Worm (Caenorhabditis elegans) whole organism, L2 larva: ENCODE data around the gene cku-80.

Source experiments
- C34F6.9 ChIP-seq: fragments of 150-350 bp; optimal IDR thresholded peaks from 2 replicates; lab custom pipeline; 2014; ENCODE audit warnings: missing biosample characterization, missing genetic modification characterization
- R02D3.7 ChIP-seq: fragments of 150-350 bp; optimal IDR thresholded peaks from 2 replicates; lab custom pipeline; 2014; ENCODE audit warnings: missing biosample characterization, missing genetic modification characterization
- Y55F3AM.14 ChIP-seq: fragments of 200-800 bp; sonication (Bioruptor generic); optimal IDR thresholded peaks from 2 replicates; lab custom pipeline; 2018; ENCODE audit warnings: mild to moderate bottlenecking, missing genetic modification characterization, missing compliant biosample characterization
- ZK546.5 ChIP-seq: sonication (generic microtip); optimal IDR thresholded peaks from 2 replicates; lab custom pipeline; 2017; ENCODE audit warnings: missing biosample characterization, missing genetic modification characterization
- alr-1 ChIP-seq: fragments of 150-350 bp; optimal IDR thresholded peaks from 2 replicates; lab custom pipeline; 2014; ENCODE audit warnings: missing biosample characterization, missing genetic modification characterization
- aly-2 ChIP-seq: fragments of 150-350 bp; optimal IDR thresholded peaks from 2 replicates; lab custom pipeline; 2014; ENCODE audit warnings: missing biosample characterization, missing genetic modification characterization
- ama-1 ChIP-seq: fragments of 150-350 bp; optimal IDR thresholded peaks from 2 replicates; lab custom pipeline; 2018; ENCODE audit warnings: inconsistent platforms
- blmp-1 ChIP-seq: sonication (generic microtip); optimal IDR thresholded peaks from 2 replicates; lab custom pipeline; 2017; ENCODE audit warnings: missing genetic modification characterization, mild to moderate bottlenecking, missing compliant biosample characterization, antibody characterized with exemption, moderate library complexity; ENCODE audit not compliant: insufficient read depth
- ceh-16 ChIP-seq: fragments of 150-350 bp; optimal IDR thresholded peaks from 2 replicates; lab custom pipeline; 2014; ENCODE audit warnings: missing biosample characterization, missing genetic modification characterization
- crh-2 ChIP-seq: sonication (generic microtip); optimal IDR thresholded peaks from 2 replicates; lab custom pipeline; 2017; ENCODE audit warnings: missing biosample characterization, missing genetic modification characterization
- dmd-4 ChIP-seq: sonication (generic microtip); optimal IDR thresholded peaks from 2 replicates; lab custom pipeline; 2017; ENCODE audit warnings: missing biosample characterization, missing genetic modification characterization
- elt-1 ChIP-seq: fragments of 150-350 bp; optimal IDR thresholded peaks from 2 replicates; lab custom pipeline; 2014; ENCODE audit warnings: missing biosample characterization, missing genetic modification characterization
- fos-1 ChIP-seq: fragments of 150-350 bp; optimal IDR thresholded peaks from 2 replicates; lab custom pipeline; 2014; ENCODE audit warnings: missing biosample characterization, missing genetic modification characterization
- gmeb-1 ChIP-seq: fragments of 150-350 bp; optimal IDR thresholded peaks from 2 replicates; lab custom pipeline; 2014; ENCODE audit warnings: missing biosample characterization, missing genetic modification characterization
- lin-11 ChIP-seq: fragments of 150-350 bp; sonication (generic microtip); optimal IDR thresholded peaks from 2 replicates; lab custom pipeline; 2014; ENCODE audit warnings: missing biosample characterization, missing genetic modification characterization, inconsistent platforms, mixed read lengths
- lin-39 ChIP-seq: fragments of 150-350 bp; optimal IDR thresholded peaks from 2 replicates; lab custom pipeline; 2014; ENCODE audit warnings: missing biosample characterization, missing genetic modification reagents, missing genetic modification characterization
- lsy-2 ChIP-seq, 2 experiments: fragments of 150-350 bp in 1 of 2; sonication (generic microtip) in 1 of 2; optimal IDR thresholded peaks; 2 replicates each; lab custom pipeline; 2014 to 2017; ENCODE audit warnings: missing biosample characterization in 2 of 2, missing genetic modification characterization in 2 of 2
- mbf-1 ChIP-seq: sonication (generic microtip); optimal IDR thresholded peaks from 2 replicates; lab custom pipeline; 2017; ENCODE audit warnings: missing biosample characterization, missing genetic modification characterization
- mdl-1 ChIP-seq, 2 experiments: fragments of 150-350 bp in 1 of 2; sonication (generic microtip) in 1 of 2; optimal IDR thresholded peaks; 2 replicates each; lab custom pipeline; 2017; ENCODE audit warnings: missing biosample characterization in 2 of 2, missing genetic modification characterization in 2 of 2
- nhr-11 ChIP-seq: fragments of 150-350 bp; optimal IDR thresholded peaks from 2 replicates; lab custom pipeline; 2014; ENCODE audit warnings: missing biosample characterization, missing genetic modification characterization
- nhr-12 ChIP-seq: fragments of 150-350 bp; optimal IDR thresholded peaks from 2 replicates; lab custom pipeline; 2014; ENCODE audit warnings: missing biosample characterization, missing genetic modification characterization
- nhr-129 ChIP-seq: fragments of 150-350 bp; optimal IDR thresholded peaks from 2 replicates; lab custom pipeline; 2014; ENCODE audit warnings: missing biosample characterization, missing genetic modification characterization
- nhr-21 ChIP-seq: fragments of 150-350 bp; optimal IDR thresholded peaks from 2 replicates; lab custom pipeline; 2014; ENCODE audit warnings: missing biosample characterization, missing genetic modification characterization
- nhr-237 ChIP-seq: fragments of 150-350 bp; optimal IDR thresholded peaks from 2 replicates; lab custom pipeline; 2014; ENCODE audit warnings: missing biosample characterization, missing genetic modification characterization
- nhr-25 ChIP-seq: fragments of 150-350 bp; sonication (generic microtip); optimal IDR thresholded peaks from 3 replicates; lab custom pipeline; 2014; ENCODE audit warnings: missing biosample characterization, missing genetic modification characterization
- nhr-6 ChIP-seq: fragments of 150-350 bp; optimal IDR thresholded peaks from 2 replicates; lab custom pipeline; 2014; ENCODE audit warnings: missing biosample characterization, missing genetic modification characterization
- nhr-77 ChIP-seq: fragments of 150-350 bp; optimal IDR thresholded peaks from 2 replicates; lab custom pipeline; 2014; ENCODE audit warnings: missing biosample characterization, missing genetic modification characterization
- peb-1 ChIP-seq: fragments of 150-350 bp; optimal IDR thresholded peaks from 2 replicates; lab custom pipeline; 2014; ENCODE audit warnings: missing biosample characterization, missing genetic modification characterization
- sem-4 ChIP-seq: fragments of 150-350 bp; optimal IDR thresholded peaks from 2 replicates; lab custom pipeline; 2014; ENCODE audit warnings: missing biosample characterization, missing genetic modification reagents, missing genetic modification characterization
- sma-3 ChIP-seq: sonication (generic microtip); optimal IDR thresholded peaks from 2 replicates; lab custom pipeline; 2016; ENCODE audit warnings: missing genetic modification reagents, missing genetic modification characterization, missing compliant biosample characterization
- snpc-4 ChIP-seq: fragments of 150-350 bp; optimal IDR thresholded peaks from 2 replicates; lab custom pipeline; 2014; ENCODE audit warnings: missing biosample characterization, missing genetic modification characterization
- unc-39 ChIP-seq: fragments of 150-350 bp; optimal IDR thresholded peaks from 2 replicates; lab custom pipeline; 2014; ENCODE audit warnings: missing biosample characterization, missing genetic modification characterization
- unc-55 ChIP-seq: fragments of 150-350 bp; sonication (generic microtip); optimal IDR thresholded peaks from 3 replicates; lab custom pipeline; 2014; ENCODE audit warnings: missing biosample characterization, missing genetic modification reagents, missing genetic modification characterization
- unc-62 ChIP-seq: fragments of 150-350 bp; optimal IDR thresholded peaks from 2 replicates; lab custom pipeline; 2014; ENCODE audit warnings: missing biosample characterization, missing genetic modification reagents, missing genetic modification characterization
- zag-1 ChIP-seq: fragments of 150-350 bp; optimal IDR thresholded peaks from 2 replicates; lab custom pipeline; 2014; ENCODE audit warnings: missing biosample characterization, missing genetic modification characterization
- ztf-1 ChIP-seq: fragments of 200-800 bp; sonication (Bioruptor generic); conservative IDR thresholded peaks from 2 replicates; pipeline ENCODE4 v1.3.6; 2022; ENCODE audit warnings: missing genetic modification characterization, missing compliant biosample characterization
- ztf-11 ChIP-seq: sonication (generic microtip); optimal IDR thresholded peaks from 2 replicates; lab custom pipeline; 2017; ENCODE audit warnings: missing biosample characterization, missing genetic modification characterization
- ztf-4 ChIP-seq: fragments of 150-350 bp; optimal IDR thresholded peaks from 2 replicates; lab custom pipeline; 2014; ENCODE audit warnings: missing biosample characterization, missing genetic modification characterization

Gene cku-80

DNA sequence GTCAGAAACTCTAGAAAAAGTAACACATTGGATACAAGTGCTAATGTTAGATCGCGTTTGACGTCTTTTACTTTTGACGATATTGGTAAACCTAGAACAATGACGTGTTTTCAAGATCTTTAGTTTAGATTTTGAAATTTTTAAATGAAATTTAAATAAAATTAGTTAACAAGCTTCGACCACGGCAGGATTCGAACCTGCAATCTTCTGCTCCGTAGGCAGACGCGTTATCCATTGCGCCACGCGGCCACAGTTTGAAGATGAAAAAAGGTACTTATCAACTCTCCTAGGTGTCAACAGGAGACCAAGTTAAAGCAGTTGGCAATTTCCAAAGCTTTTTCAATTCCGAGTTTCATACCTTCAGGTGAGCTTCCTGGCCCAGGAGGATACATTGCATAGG lies 29.7 kb downstream of the cku-80 start:
- TF ChIP-seq lsy-2 (tag; optimal IDR thresholded peaks at IDR 0.05; lab: Kevin White, UChicago), result peak in 1 of 2 experiments; percentile 25
- TF ChIP-seq C34F6.9 (tag; lab: Kevin White, UChicago), result peak; percentile 8
- TF ChIP-seq lin-11 (tag; lab: Kevin White, UChicago), result no peak
- TF ChIP-seq peb-1 (tag; lab: Kevin White, UChicago), result no peak
- TF ChIP-seq fos-1, result peak; percentile 40
- no peak for TF ChIP-seq snpc-4 (tag; lab: Kevin White, UChicago)

DNA sequence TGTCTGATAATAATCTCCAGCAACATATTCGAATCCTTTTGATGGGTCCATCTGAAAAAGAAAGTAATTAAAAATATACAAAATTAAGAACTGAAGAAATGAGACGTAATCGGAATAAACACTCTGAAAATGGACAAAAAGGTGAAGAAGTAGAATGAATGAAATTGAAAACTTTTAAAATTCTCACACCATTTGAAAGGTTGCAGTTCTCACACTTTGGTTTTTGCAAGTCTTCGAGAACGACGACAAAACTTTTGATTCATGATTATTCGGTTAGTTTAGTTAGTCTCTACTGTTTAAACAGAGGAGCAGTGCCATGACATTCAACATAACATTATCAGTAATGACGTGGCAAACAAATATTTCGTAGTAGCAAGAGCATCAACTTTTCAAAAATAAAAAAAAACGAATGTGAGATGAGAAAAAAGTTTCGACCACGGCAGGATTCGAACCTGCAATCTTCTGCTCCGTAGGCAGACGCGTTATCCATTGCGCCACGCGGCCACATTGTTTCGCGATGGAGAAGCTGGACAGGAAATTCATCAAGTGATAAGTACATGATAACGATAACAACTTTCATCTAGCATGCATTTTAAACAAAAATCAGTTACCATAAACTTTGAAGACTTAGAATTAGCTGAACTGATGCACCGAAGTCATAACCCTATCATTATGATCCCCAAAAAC lies 30.4 kb downstream of the cku-80 start, which contains the start of gene ceh-43:
Gene ceh-43 (minus strand): TSS at position 51 of the 687 bp plus-strand sequence.
- TF ChIP-seq fos-1 (no peak), lin-11 (tag; lab: Kevin White, UChicago) (no peak), nhr-12 (no peak), ztf-1 (no peak), mbf-1 (tag; lab: Kevin White, UChicago) (no peak), dmd-4 (tag; lab: Kevin White, UChicago) (no peak), elt-1 (no peak), mdl-1 (tag; optimal IDR thresholded peaks at IDR 0.05; lab: Kevin White, UChicago) (no peak), gmeb-1 (no peak)

DNA sequence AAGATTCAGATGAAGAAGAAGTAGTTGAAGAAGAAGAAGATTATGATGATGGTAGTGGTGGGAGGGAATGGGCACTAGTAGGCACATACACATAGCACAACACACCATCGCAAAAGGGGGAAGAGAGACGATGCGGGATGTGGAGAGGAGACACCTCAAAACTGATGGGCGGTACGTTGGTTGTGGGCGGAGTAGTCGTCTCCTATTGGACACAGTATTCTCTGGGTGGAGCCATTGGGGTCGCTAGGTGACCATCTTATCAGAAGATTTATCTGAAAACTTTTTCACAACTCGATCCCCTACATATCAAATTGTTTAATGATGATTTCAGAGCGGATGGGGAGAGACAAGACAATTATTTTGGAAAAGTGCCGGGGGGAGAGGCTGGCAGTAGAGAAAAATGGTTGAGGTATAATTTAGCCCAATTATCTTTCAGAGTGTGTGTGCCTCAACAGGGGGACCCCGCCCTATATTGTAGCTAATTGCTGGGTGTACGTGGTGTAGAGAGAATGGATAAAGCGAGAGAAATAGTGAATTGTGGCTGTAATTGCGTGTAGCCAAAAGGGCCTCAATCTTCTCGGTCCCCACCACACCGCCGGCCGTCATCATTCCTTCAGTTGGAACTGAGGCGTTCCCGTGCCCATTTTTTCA lies 31.2 kb downstream of the cku-80 start:
- TF ChIP-seq nhr-25 (tag; lab: Kevin White, UChicago), result peak; percentile 6
- no peak for TF ChIP-seq alr-1 (tag; lab: Kevin White, UChicago)
- TF ChIP-seq nhr-6 (tag; lab: Kevin White, UChicago), result no peak
- no peak for TF ChIP-seq ama-1 (lab: Kevin White, UChicago)
- TF ChIP-seq lin-39 (tag; lab: Kevin White, UChicago), result no peak
- TF ChIP-seq Y55F3AM.14 (GFP tag; lab: Kevin White, UChicago), result no peak
- TF ChIP-seq snpc-4 (tag; lab: Kevin White, UChicago), result no peak
- TF ChIP-seq nhr-237, result no peak

DNA sequence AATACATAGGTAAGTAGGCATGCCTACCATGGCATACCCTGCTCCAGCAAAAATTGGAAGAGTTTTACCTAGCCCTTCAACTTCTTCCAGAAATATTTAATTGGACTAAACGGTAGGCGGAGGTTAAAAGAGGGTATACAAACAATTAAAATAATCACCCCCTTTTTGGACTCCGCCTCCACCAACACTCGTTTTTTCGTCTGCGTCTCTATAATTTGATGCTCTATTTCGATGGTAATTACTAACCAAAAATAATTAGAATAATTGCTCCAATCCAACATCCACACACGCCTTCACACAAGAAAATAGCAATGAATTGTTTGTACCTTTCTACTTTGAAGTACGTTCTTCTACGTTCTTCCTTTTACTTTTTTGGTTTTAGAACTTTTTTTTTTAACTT lies 33.1 kb downstream of the cku-80 start:
- TF ChIP-seq lsy-2 (tag; optimal IDR thresholded peaks at IDR 0.05; lab: Kevin White, UChicago) (peak in 1 of 2 experiments; percentile 32), ztf-4 (tag; lab: Kevin White, UChicago) (no peak), nhr-25 (tag; lab: Kevin White, UChicago) (peak; percentile 30)

DNA sequence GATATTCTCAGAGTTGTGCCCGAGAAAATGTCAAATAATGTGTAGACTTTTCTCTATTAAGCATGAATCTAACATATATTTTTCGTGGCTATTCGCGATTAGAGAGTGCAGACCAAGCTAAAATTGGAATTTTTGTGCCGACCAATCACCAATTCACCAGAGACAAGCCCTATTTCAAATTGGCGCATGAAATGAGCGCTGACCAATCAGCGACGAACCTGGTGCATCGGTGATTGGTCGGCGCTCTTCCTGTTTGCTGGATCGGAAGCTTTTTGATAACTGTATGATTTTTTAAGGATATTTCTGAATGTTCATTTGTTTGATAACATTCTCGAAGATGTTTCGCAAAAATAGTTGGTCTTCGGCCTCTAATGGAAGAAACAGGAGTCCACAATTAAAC lies 33.7 kb downstream of the cku-80 start:
- no peak for TF ChIP-seq nhr-21 (tag; lab: Kevin White, UChicago)
- no peak for TF ChIP-seq nhr-129 (tag; lab: Kevin White, UChicago)
- no peak for TF ChIP-seq lin-39 (tag; lab: Kevin White, UChicago)
- TF ChIP-seq nhr-11, result no peak
- TF ChIP-seq nhr-6 (tag; lab: Kevin White, UChicago), result no peak
- no peak for TF ChIP-seq alr-1 (tag; lab: Kevin White, UChicago)
- TF ChIP-seq nhr-77, result no peak
- no peak for TF ChIP-seq ztf-11 (tag; lab: Kevin White, UChicago)
- TF ChIP-seq unc-39, result no peak
- TF ChIP-seq mbf-1 (tag; lab: Kevin White, UChicago), result no peak
- TF ChIP-seq ceh-16 (tag; lab: Kevin White, UChicago), result no peak
- TF ChIP-seq R02D3.7 (tag; lab: Kevin White, UChicago), result no peak
- TF ChIP-seq Y55F3AM.14 (GFP tag; lab: Kevin White, UChicago), result no peak
- TF ChIP-seq ZK546.5, result no peak
- no peak for TF ChIP-seq elt-1
- no peak for TF ChIP-seq peb-1 (tag; lab: Kevin White, UChicago)
- no peak for TF ChIP-seq snpc-4 (tag; lab: Kevin White, UChicago)
- TF ChIP-seq aly-2 (tag; lab: Kevin White, UChicago), result no peak
- no peak for TF ChIP-seq mdl-1 (tag; optimal IDR thresholded peaks at IDR 0.05; lab: Kevin White, UChicago)

DNA sequence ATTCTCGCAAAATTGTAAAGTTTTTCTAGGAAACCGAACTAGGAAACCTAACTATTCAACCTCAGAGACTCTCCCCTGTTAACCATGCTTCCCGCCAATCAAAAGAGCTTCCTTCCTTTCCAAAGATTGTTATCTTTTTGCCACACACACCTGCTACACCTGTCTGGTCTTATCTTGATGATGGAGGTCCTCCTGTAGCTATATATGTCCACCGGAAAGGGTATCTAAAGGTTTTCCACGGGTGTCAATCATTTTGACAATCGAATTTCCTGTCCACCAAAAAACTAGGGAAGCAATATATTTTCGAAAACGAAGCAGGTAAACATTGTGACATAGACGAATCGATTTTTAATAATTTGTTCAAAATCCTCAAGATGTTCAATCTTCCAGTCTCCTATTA lies 34.1 kb downstream of the cku-80 start:
- TF ChIP-seq elt-1, result no peak
- TF ChIP-seq ceh-16 (tag; lab: Kevin White, UChicago), result peak; percentile 30
- no peak for TF ChIP-seq nhr-11
- TF ChIP-seq nhr-129 (tag; lab: Kevin White, UChicago), result no peak
- no peak for TF ChIP-seq nhr-6 (tag; lab: Kevin White, UChicago)
- TF ChIP-seq sem-4, result no peak
- TF ChIP-seq fos-1, result no peak
- no peak for TF ChIP-seq snpc-4 (tag; lab: Kevin White, UChicago)
- peak; percentile 21 for TF ChIP-seq nhr-25 (tag; lab: Kevin White, UChicago)
- TF ChIP-seq zag-1 (tag; lab: Kevin White, UChicago), result no peak
- TF ChIP-seq unc-62, result no peak
- no peak for TF ChIP-seq gmeb-1
- no peak for TF ChIP-seq unc-55 (GFP tag; lab: Kevin White, UChicago)
- TF ChIP-seq blmp-1 (tag; lab: Kevin White, UChicago), result no peak
- no peak for TF ChIP-seq aly-2 (tag; lab: Kevin White, UChicago)
- TF ChIP-seq nhr-237, result no peak
- no peak for TF ChIP-seq sma-3 (GFP tag; lab: Kevin White, UChicago)
- TF ChIP-seq crh-2 (tag; lab: Kevin White, UChicago), result no peak
